Worm (Caenorhabditis elegans) whole organism, young adult: Measurements from ENCODE around the gene hum-8.

Experiments
- akir-1 ChIP-seq: fragments of 200-800 bp; sonication (Bioruptor generic); optimal IDR thresholded peaks from 2 replicates; lab custom pipeline; 2018; ENCODE audit warnings: mild to moderate bottlenecking, missing genetic modification characterization, moderate library complexity, missing compliant biosample characterization
- attf-3 ChIP-seq: fragments of 200-800 bp; sonication (Bioruptor generic); conservative IDR thresholded peaks from 2 replicates; pipeline ENCODE4 v1.3.6; 2022; ENCODE audit warnings: missing genetic modification reagents, missing genetic modification characterization, missing compliant biosample characterization
- dpl-1 ChIP-seq: fragments of 150-350 bp; optimal IDR thresholded peaks from 2 replicates; lab custom pipeline; 2014; ENCODE audit warnings: missing biosample characterization, missing genetic modification reagents, missing genetic modification characterization
- nfya-2 ChIP-seq: fragments of 200-800 bp; sonication (Bioruptor generic); IDR thresholded peaks from 2 replicates; pipeline ENCODE4 v1.3.6; 2022; ENCODE audit warnings: missing genetic modification reagents, missing genetic modification characterization, missing compliant biosample characterization
- snpc-1.1 ChIP-seq: sonication (generic microtip); optimal IDR thresholded peaks from 2 replicates; lab custom pipeline; 2017; ENCODE audit warnings: missing genetic modification characterization, mild to moderate bottlenecking, missing compliant biosample characterization, antibody characterized with exemption, moderate library complexity, missing genotype, missing genetic modification reagents; ENCODE audit not compliant: insufficient read depth
- snpc-3.4 ChIP-seq: sonication (generic microtip); optimal IDR thresholded peaks from 2 replicates; lab custom pipeline; 2017; ENCODE audit warnings: missing genetic modification characterization, mild to moderate bottlenecking, missing compliant biosample characterization, antibody characterized with exemption, moderate library complexity, missing genotype, missing genetic modification reagents

- TF ChIP-seq akir-1 (GFP tag; lab: Kevin White, UChicago) (no peak), dpl-1 (peak; percentile 60), nfya-2 (GFP tag; lab: Robert Waterston, UW) (no peak), snpc-3.4 (peak; percentile 38), attf-3 (no peak), snpc-1.1 (peak; percentile 36)
Observed at ce11 chrIV:425546-425945, 14.8 kb downstream of the hum-8 start.
